Fruit fly (Drosophila melanogaster) whole organism, embryonic: ENCODE data around the gene CG5805.

ENCODE experiments used
- Abd-B ChIP-seq: fragments of 200-800 bp; sonication (Bioruptor generic); optimal IDR thresholded peaks from 2 replicates; lab custom pipeline; 2018; ENCODE audit warnings: missing biosample characterization, mild to moderate bottlenecking, missing genetic modification characterization, moderate library complexity
- Bgb ChIP-seq: fragments of 200-800 bp; sonication (Bioruptor generic); IDR thresholded peaks from 2 replicates; pipeline ENCODE4 v1.3.6; 2022; ENCODE audit warnings: missing biosample characterization, missing genetic modification characterization; ENCODE audit not compliant: partially characterized antibody
- CG11085 ChIP-seq: fragments of 200-800 bp; sonication (Bioruptor generic); IDR thresholded peaks from 2 replicates; pipeline ENCODE4 v1.3.6; 2022; ENCODE audit warnings: missing biosample characterization, missing genetic modification characterization
- CG12769 ChIP-seq: fragments of 200-800 bp; sonication (Bioruptor generic); optimal IDR thresholded peaks from 2 replicates; lab custom pipeline; 2019; ENCODE audit warnings: missing biosample characterization, mild to moderate bottlenecking, missing genetic modification characterization, moderate library complexity
- CG13287 ChIP-seq: fragments of 200-800 bp; sonication (Bioruptor generic); IDR thresholded peaks from 2 replicates; pipeline ENCODE4 v1.3.6; 2022; ENCODE audit warnings: missing biosample characterization, missing genetic modification characterization; ENCODE audit not compliant: partially characterized antibody
- CG14441 ChIP-seq: fragments of 200-800 bp; sonication (Bioruptor generic); IDR thresholded peaks from 2 replicates; pipeline ENCODE4 v1.3.6; 2022; ENCODE audit warnings: missing biosample characterization, missing genetic modification characterization
- CG18262 ChIP-seq: fragments of 200-800 bp; optimal IDR thresholded peaks from 3 replicates; lab custom pipeline; 2019; ENCODE audit warnings: missing biosample characterization, mild to moderate bottlenecking, missing genetic modification characterization, moderate library complexity
- CG18619 ChIP-seq: fragments of 200-800 bp; sonication (Bioruptor generic); optimal IDR thresholded peaks from 3 replicates; lab custom pipeline; 2017; ENCODE audit warnings: missing biosample characterization, mild to moderate bottlenecking, missing genetic modification characterization
- CG30431 ChIP-seq: fragments of 200-800 bp; sonication (Bioruptor generic); optimal IDR thresholded peaks from 2 replicates; lab custom pipeline; 2017; ENCODE audit warnings: missing biosample characterization, missing genetic modification characterization
- CG31441 ChIP-seq: fragments of 200-800 bp; sonication (Bioruptor generic); IDR thresholded peaks from 2 replicates; pipeline ENCODE4 v1.3.6; 2022; ENCODE audit warnings: missing biosample characterization, missing genetic modification characterization
- CG32772 ChIP-seq: fragments of 200-800 bp; sonication (Bioruptor generic); IDR thresholded peaks from 2 replicates; pipeline ENCODE4 v1.3.6; 2022; ENCODE audit warnings: missing biosample characterization, missing genetic modification characterization
- CG3995 ChIP-seq: fragments of 200-800 bp; sonication (Bioruptor generic); optimal IDR thresholded peaks from 3 replicates; lab custom pipeline; 2016; ENCODE audit warnings: missing biosample characterization, missing genetic modification characterization
- CG4360 ChIP-seq: fragments of 200-800 bp; sonication (Bioruptor generic); IDR thresholded peaks from 2 replicates; pipeline ENCODE4 v1.3.6; 2022; ENCODE audit warnings: missing biosample characterization, missing genetic modification characterization
- CG6689 ChIP-seq: fragments of 200-800 bp; sonication (Bioruptor generic); IDR thresholded peaks from 2 replicates; pipeline ENCODE4 v1.3.6; 2022; ENCODE audit warnings: missing biosample characterization, missing genetic modification characterization
- CG8281 ChIP-seq: fragments of 200-800 bp; sonication (Bioruptor generic); optimal IDR thresholded peaks from 2 replicates; lab custom pipeline; 2018; ENCODE audit warnings: missing biosample characterization, mild to moderate bottlenecking, missing genetic modification characterization, moderate library complexity
- CG8290 ChIP-seq, 3 experiments: fragments of 200-800 bp; sonication (Bioruptor generic); optimal IDR thresholded peaks; 2 replicates each; lab custom pipeline; 2016 to 2019; ENCODE audit warnings: missing biosample characterization in 3 of 3, missing genetic modification characterization in 3 of 3, mild to moderate bottlenecking in 2 of 3, moderate library complexity in 1 of 3
- Chrac-16 ChIP-seq: fragments of 200-800 bp; sonication (Bioruptor generic); optimal IDR thresholded peaks from 3 replicates; lab custom pipeline; 2016; ENCODE audit warnings: missing biosample characterization, missing genetic modification characterization
- Dek ChIP-seq: fragments of 200-800 bp; sonication (Bioruptor generic); optimal IDR thresholded peaks from 3 replicates; lab custom pipeline; 2019; ENCODE audit warnings: missing biosample characterization, mild to moderate bottlenecking, missing genetic modification characterization, moderate library complexity
- HmgD ChIP-seq: fragments of 200-800 bp; sonication (Bioruptor generic); optimal IDR thresholded peaks from 3 replicates; lab custom pipeline; 2016; ENCODE audit warnings: missing biosample characterization, missing genetic modification characterization
- HmgZ ChIP-seq: fragments of 200-800 bp; sonication (Bioruptor generic); optimal IDR thresholded peaks from 2 replicates; lab custom pipeline; 2018; ENCODE audit warnings: missing biosample characterization, mild to moderate bottlenecking, missing genetic modification characterization
- Hr51 ChIP-seq, 2 experiments: fragments of 200-800 bp; sonication (Bioruptor generic); optimal IDR thresholded peaks; 2 replicates in 1 of 2; 3 replicates in 1 of 2; lab custom pipeline; 2016 to 2018; ENCODE audit warnings: missing biosample characterization in 2 of 2, missing genetic modification characterization in 2 of 2, mild to moderate bottlenecking in 1 of 2, moderate library complexity in 1 of 2
- Kr ChIP-seq: fragments of 200-800 bp; sonication (Bioruptor generic); optimal IDR thresholded peaks from 2 replicates; lab custom pipeline; 2017; ENCODE audit warnings: missing biosample characterization, mild to moderate bottlenecking, missing genetic modification characterization
- Lpt ChIP-seq: fragments of >200 bp; optimal IDR thresholded peaks from 2 replicates; lab custom pipeline; 2018; ENCODE audit warnings: missing biosample characterization, missing genetic modification characterization
- MESR4 ChIP-seq: fragments of 200-800 bp; sonication (Bioruptor generic); optimal IDR thresholded peaks from 2 replicates; lab custom pipeline; 2018; ENCODE audit warnings: missing biosample characterization, mild to moderate bottlenecking, missing genetic modification characterization, moderate library complexity
- MTF-1 ChIP-seq: fragments of 200-800 bp; sonication (Bioruptor generic); optimal IDR thresholded peaks from 2 replicates; lab custom pipeline; 2018; ENCODE audit warnings: missing biosample characterization, mild to moderate bottlenecking, missing genetic modification characterization, borderline replicate concordance
- Med ChIP-seq: fragments of 200-800 bp; sonication (Bioruptor generic); peaks from one replicate; lab custom pipeline; 2016; ENCODE audit warnings: missing biosample characterization, missing genetic modification characterization, mild to moderate bottlenecking, inconsistent platforms, moderate library complexity
- NFAT ChIP-seq: fragments of 200-800 bp; sonication (Bioruptor generic); IDR thresholded peaks from 2 replicates; pipeline ENCODE4 v1.3.6; 2022; ENCODE audit warnings: missing biosample characterization, missing genetic modification characterization
- Nf-YA ChIP-seq: fragments of 200-800 bp; sonication (Bioruptor generic); IDR thresholded peaks from 2 replicates; pipeline ENCODE4 v1.3.6; 2022; ENCODE audit warnings: missing biosample characterization, missing genetic modification characterization
- Sox100B ChIP-seq: fragments of 200-800 bp; sonication (Bioruptor generic); optimal IDR thresholded peaks from 3 replicates; lab custom pipeline; 2018; ENCODE audit warnings: missing biosample characterization, mild to moderate bottlenecking, missing genetic modification characterization
- aop ChIP-seq: fragments of 200-800 bp; sonication (Bioruptor generic); IDR thresholded peaks from 2 replicates; pipeline ENCODE4 v1.3.6; 2022; ENCODE audit warnings: missing biosample characterization, missing genetic modification characterization
- bigmax ChIP-seq: fragments of 200-800 bp; sonication (Bioruptor generic); optimal IDR thresholded peaks from 2 replicates; lab custom pipeline; 2018; ENCODE audit warnings: missing biosample characterization, mild to moderate bottlenecking, missing genetic modification characterization
- bsh ChIP-seq, 2 experiments: fragments of 200-800 bp; sonication (Bioruptor generic); optimal IDR thresholded peaks; 2 replicates each; lab custom pipeline; 2017 to 2018; ENCODE audit warnings: mild to moderate bottlenecking in 2 of 2, missing biosample characterization in 2 of 2, missing genetic modification characterization in 2 of 2, moderate library complexity in 1 of 2
- disco-r ChIP-seq: fragments of 200-800 bp; sonication (Bioruptor generic); optimal IDR thresholded peaks from 2 replicates; lab custom pipeline; 2016; ENCODE audit warnings: missing biosample characterization, missing genetic modification characterization
- dmrt99B ChIP-seq: fragments of 200-800 bp; sonication (Bioruptor generic); optimal IDR thresholded peaks from 2 replicates; lab custom pipeline; 2018; ENCODE audit warnings: missing biosample characterization, mild to moderate bottlenecking, missing genetic modification characterization, moderate library complexity
- fru ChIP-seq: fragments of >200 bp; optimal IDR thresholded peaks from 2 replicates; lab custom pipeline; 2017
- gfzf ChIP-seq: fragments of 200-800 bp; sonication (Bioruptor generic); optimal IDR thresholded peaks from 2 replicates; lab custom pipeline; 2016; ENCODE audit warnings: missing biosample characterization, mild to moderate bottlenecking, missing genetic modification characterization, moderate library complexity
- grau ChIP-seq: fragments of 200-800 bp; optimal IDR thresholded peaks from 3 replicates; lab custom pipeline; 2019; ENCODE audit warnings: missing biosample characterization, mild to moderate bottlenecking, missing genetic modification characterization, moderate library complexity
- ken ChIP-seq: fragments of 200-800 bp; sonication (Bioruptor generic); IDR thresholded peaks from 3 replicates; pipeline ENCODE4 v1.3.6; 2022; ENCODE audit warnings: missing biosample characterization, missing genetic modification characterization
- kni ChIP-seq: fragments of 200-800 bp; sonication (Bioruptor generic); optimal IDR thresholded peaks from 3 replicates; lab custom pipeline; 2017; ENCODE audit warnings: mild to moderate bottlenecking, missing biosample characterization, missing genetic modification reagents, missing genetic modification characterization
- org-1 ChIP-seq: fragments of 200-800 bp; sonication (Bioruptor generic); optimal IDR thresholded peaks from 2 replicates; lab custom pipeline; 2017; ENCODE audit warnings: missing biosample characterization, missing genetic modification characterization
- pnt ChIP-seq: fragments of 200-800 bp; sonication (Bioruptor generic); optimal IDR thresholded peaks from 3 replicates; lab custom pipeline; 2016; ENCODE audit warnings: missing biosample characterization, missing genetic modification characterization
- pros ChIP-seq: fragments of 200-800 bp; sonication (Bioruptor generic); optimal IDR thresholded peaks from 3 replicates; lab custom pipeline; 2019; ENCODE audit warnings: missing biosample characterization, mild to moderate bottlenecking, missing genetic modification characterization, moderate library complexity
- scrt ChIP-seq: fragments of 200-800 bp; sonication (Bioruptor generic); optimal IDR thresholded peaks from 2 replicates; lab custom pipeline; 2018; ENCODE audit warnings: missing biosample characterization, mild to moderate bottlenecking, missing genetic modification characterization, moderate library complexity
- sens-2 ChIP-seq: fragments of 200-800 bp; sonication (Bioruptor generic); IDR thresholded peaks from 2 replicates; pipeline ENCODE4 v1.3.6; 2022; ENCODE audit warnings: missing biosample characterization, missing genetic modification characterization
- sisA ChIP-seq: fragments of 200-800 bp; sonication (Bioruptor generic); IDR thresholded peaks from 2 replicates; pipeline ENCODE4 v1.3.6; 2022; ENCODE audit warnings: missing biosample characterization, missing genetic modification characterization
- ssp ChIP-seq: fragments of 200-800 bp; sonication (Bioruptor generic); IDR thresholded peaks from 2 replicates; pipeline ENCODE4 v1.3.6; 2022; ENCODE audit warnings: missing biosample characterization, missing genetic modification characterization
- stwl ChIP-seq: fragments of 200-800 bp; sonication (Bioruptor generic); optimal IDR thresholded peaks from 3 replicates; lab custom pipeline; 2018; ENCODE audit warnings: missing biosample characterization, mild to moderate bottlenecking, missing genetic modification characterization, moderate library complexity
- tap ChIP-seq: fragments of 200-800 bp; optimal IDR thresholded peaks from 3 replicates; lab custom pipeline; 2019; ENCODE audit warnings: missing biosample characterization, mild to moderate bottlenecking, missing genetic modification characterization, moderate library complexity
- tup ChIP-seq: fragments of 200-800 bp; sonication (Bioruptor generic); optimal IDR thresholded peaks from 2 replicates; lab custom pipeline; 2016; ENCODE audit warnings: missing biosample characterization, mild to moderate bottlenecking, missing genetic modification characterization, moderate library complexity
- unc-4 ChIP-seq: fragments of 200-800 bp; sonication (Bioruptor generic); IDR thresholded peaks from 2 replicates; pipeline ENCODE4 v1.3.6; 2022; ENCODE audit warnings: missing biosample characterization, missing genetic modification characterization; ENCODE audit not compliant: partially characterized antibody

Gene CG5805

DNA sequence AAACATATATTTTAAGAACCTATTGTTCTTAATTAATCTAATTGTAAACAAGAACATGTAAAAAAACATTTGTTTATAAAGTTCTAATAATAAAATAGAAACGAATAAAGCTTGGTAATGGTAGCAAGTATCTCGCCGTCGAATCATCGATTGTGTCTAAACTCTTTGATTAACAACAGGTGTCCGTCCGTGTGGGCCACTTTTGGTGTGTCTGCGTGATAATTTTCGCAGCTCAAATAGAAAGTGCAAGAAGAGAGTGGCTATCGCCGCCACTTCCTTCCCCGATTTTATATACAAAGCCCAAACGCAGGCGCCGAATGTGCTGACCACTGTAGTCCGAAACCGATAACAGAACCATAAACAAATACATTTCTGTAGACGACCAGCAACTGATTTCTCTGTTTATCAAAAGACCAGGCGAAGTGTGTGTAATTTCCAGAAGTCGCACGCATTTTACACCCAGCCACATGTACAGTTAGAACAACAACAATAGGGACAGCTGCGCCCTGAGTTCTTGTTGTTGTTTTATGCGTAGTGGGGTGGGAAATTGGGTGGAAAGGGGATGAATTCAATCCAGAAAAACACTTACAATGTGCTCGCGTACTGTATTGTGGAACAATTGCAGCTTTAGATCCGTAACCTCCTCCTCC lies 25.9 kb upstream of the CG5805 start (continued):
- no peak for TF ChIP-seq tap (tag; lab: Kevin White, UChicago)
- TF ChIP-seq MTF-1: no peak
- TF ChIP-seq CG12769 (tag; lab: Kevin White, UChicago): peak; percentile 4
- no peak for TF ChIP-seq CG31441 (GFP tag; lab: Robert Waterston, UW)
- TF ChIP-seq Sox100B: no peak
- peak; percentile 71 for TF ChIP-seq Med
- no peak for TF ChIP-seq aop
- TF ChIP-seq fru: no peak
- TF ChIP-seq sisA (GFP tag; lab: Robert Waterston, UW): no peak
- TF ChIP-seq CG8290 (GFP tag; optimal IDR thresholded peaks at IDR 0.05; lab: Kevin White, UChicago): no peak
- TF ChIP-seq CG8290 (tag; optimal IDR thresholded peaks at IDR 0.05; lab: Kevin White, UChicago): peak in 1 of 2 experiments; percentile 20
- no peak for TF ChIP-seq HmgD (GFP tag; lab: Kevin White, UChicago)
- TF ChIP-seq bsh (GFP tag; optimal IDR thresholded peaks at IDR 0.05; lab: Kevin White, UChicago): no peak
- peak; percentile 32; the same call in 1 of the 2 replicates for TF ChIP-seq Bgb (GFP tag; lab: Robert Waterston, UW)
- no peak for TF ChIP-seq CG8281 (tag; lab: Kevin White, UChicago)
- TF ChIP-seq kni: peak; percentile 24
- no peak for TF ChIP-seq CG18619 (GFP tag; lab: Kevin White, UChicago)
- TF ChIP-seq Dek: no peak
- TF ChIP-seq HmgZ (tag; lab: Kevin White, UChicago): no peak
- no peak for TF ChIP-seq ssp (GFP tag; lab: Robert Waterston, UW)
- TF ChIP-seq Kr (GFP tag; lab: Kevin White, UChicago): no peak
- peak; percentile 99 for TF ChIP-seq CG4360
- TF ChIP-seq CG32772 (GFP tag; lab: Robert Waterston, UW): no peak
- TF ChIP-seq grau (tag; lab: Kevin White, UChicago): peak; percentile 0
- no peak for TF ChIP-seq pnt (GFP tag; lab: Kevin White, UChicago)
- peak; percentile 34 for TF ChIP-seq pros (GFP tag; lab: Kevin White, UChicago)
- TF ChIP-seq Nf-YA (GFP tag; lab: Robert Waterston, UW): no peak
- no peak for TF ChIP-seq tup
- TF ChIP-seq Chrac-16 (GFP tag; lab: Kevin White, UChicago): no peak
- TF ChIP-seq bigmax (GFP tag; lab: Kevin White, UChicago): no peak
- TF ChIP-seq Hr51 (GFP tag; optimal IDR thresholded peaks at IDR 0.05; lab: Kevin White, UChicago): no peak
- TF ChIP-seq sens-2: 0 out of 2 replicates have a peak, but pooled peaks have one; percentile 29
- no peak for TF ChIP-seq MESR4 (GFP tag; lab: Kevin White, UChicago)
- TF ChIP-seq stwl (tag; lab: Kevin White, UChicago): no peak
- no peak for TF ChIP-seq dmrt99B (tag; lab: Kevin White, UChicago)
- TF ChIP-seq CG18262 (tag; lab: Kevin White, UChicago): no peak
- no peak for TF ChIP-seq CG6689 (GFP tag; lab: Robert Waterston, UW)
- no peak for TF ChIP-seq CG11085
- TF ChIP-seq org-1 (GFP tag; lab: Kevin White, UChicago): no peak
- TF ChIP-seq CG13287 (GFP tag; lab: Robert Waterston, UW): no peak
- TF ChIP-seq gfzf (GFP tag; lab: Kevin White, UChicago): no peak
- no peak for TF ChIP-seq CG30431 (GFP tag; lab: Kevin White, UChicago)
- TF ChIP-seq CG3995 (GFP tag; lab: Kevin White, UChicago): no peak
- TF ChIP-seq NFAT (GFP tag; lab: Robert Waterston, UW): no peak
- TF ChIP-seq CG14441 (GFP tag; lab: Robert Waterston, UW): no peak
- no peak for TF ChIP-seq Abd-B
- no peak for TF ChIP-seq disco-r
- no peak for TF ChIP-seq Lpt (GFP tag; lab: Kevin White, UChicago)
- peak; percentile 81 for TF ChIP-seq scrt (GFP tag; lab: Kevin White, UChicago)
- no peak for TF ChIP-seq unc-4 (GFP tag; lab: Robert Waterston, UW)
- TF ChIP-seq ken (GFP tag; lab: Robert Waterston, UW): no peak
